Worm (Caenorhabditis elegans): ENCODE results near the gene dnj-24.

- TF ChIP-seq nhr-77 (tag; optimal IDR thresholded peaks at IDR 0.05) (no peak), mep-1 (tag; optimal IDR thresholded peaks at IDR 0.05) (no peak), nhr-76 (tag; optimal IDR thresholded peaks at IDR 0.05) (no peak), aha-1 (tag) (no peak), arid-1 (GFP tag; conservative IDR thresholded peaks at IDR 0.05) (no peak), T26A8.4 (GFP tag; IDR thresholded peaks at IDR 0.05) (no peak), lim-7 (GFP tag; IDR thresholded peaks at IDR 0.05) (no peak)
Observed at ce11 chrIII:5438064-5438463, 14.2 kb upstream of the dnj-24 start.

Data from whole organism, L4 larva.